Worm (Caenorhabditis elegans) whole organism, young adult: ENCODE results near the gene ZK688.7.

ENCODE experiments used
- athp-1 ChIP-seq: sonication (generic microtip); optimal IDR thresholded peaks from 2 replicates; lab custom pipeline; 2017; ENCODE audit warnings: mild to moderate bottlenecking, missing genetic modification characterization, missing compliant biosample characterization
- dox-1 ChIP-seq: fragments of 200-800 bp; sonication (Bioruptor generic); IDR thresholded peaks from 2 replicates; pipeline ENCODE4 v1.3.6; 2022; ENCODE audit warnings: missing genetic modification reagents, missing genetic modification characterization, missing compliant biosample characterization

ce11 chrIII:7909263-7909662 is 2.2 kb downstream of the ZK688.7 start, which contains the start of gene ZK688.1:
- no peak for TF ChIP-seq dox-1 (GFP tag; lab: Robert Waterston, UW)
- TF ChIP-seq athp-1 (tag; lab: Kevin White, UChicago): no peak
